Fruit fly (Drosophila melanogaster) Kc167 (cell line): Measurements from ENCODE around the gene CG13449.

Source experiments
- h ChIP-seq: fragments of >200 bp; optimal IDR thresholded peaks from 3 replicates; lab custom pipeline; 2018; ENCODE audit warnings: missing external identifiers
- psq ChIP-seq: fragments of >200 bp; optimal IDR thresholded peaks from 2 replicates; lab custom pipeline; 2017; ENCODE audit warnings: missing external identifiers

- TF ChIP-seq psq (lab: Kevin White, UChicago) (no peak), h (lab: Kevin White, UChicago) (no peak)
Measured at dm6 chr3L:15589746-15590145, 22.9 kb downstream of the CG13449 start.
